Worm (Caenorhabditis elegans): ENCODE measurements around the gene ddi-1.

ddi-1 gene

ce11 chrIV:6496103-6496502 lies 26.6 kb upstream of the ddi-1 start:
- no peak for TF ChIP-seq ztf-16 (tag; optimal IDR thresholded peaks at IDR 0.05)
- TF ChIP-seq hlh-13 (GFP tag; optimal IDR thresholded peaks at IDR 0.05), result no peak
- TF ChIP-seq ceh-14 (tag; optimal IDR thresholded peaks at IDR 0.05), result no peak
- no peak for TF ChIP-seq gmeb-2 (tag; optimal IDR thresholded peaks at IDR 0.05)
- no peak for TF ChIP-seq hlh-15 (tag; optimal IDR thresholded peaks at IDR 0.05)
- TF ChIP-seq madf-2 (tag; optimal IDR thresholded peaks at IDR 0.05), result no peak
- TF ChIP-seq pha-2 (tag; optimal IDR thresholded peaks at IDR 0.05), result no peak
- no peak for TF ChIP-seq eyg-1 (tag; optimal IDR thresholded peaks at IDR 0.05)
- TF ChIP-seq unc-3 (GFP tag; conservative IDR thresholded peaks at IDR 0.05), result no peak
- TF ChIP-seq unc-3 (tag; optimal IDR thresholded peaks at IDR 0.05), result no peak
- TF ChIP-seq lim-6 (tag; optimal IDR thresholded peaks at IDR 0.05), result no peak
- TF ChIP-seq unc-42 (tag; optimal IDR thresholded peaks at IDR 0.05), result no peak
- TF ChIP-seq dve-1 (tag; optimal IDR thresholded peaks at IDR 0.05), result no peak
- no peak for TF ChIP-seq tbx-2 (tag; optimal IDR thresholded peaks at IDR 0.05)
- no peak for TF ChIP-seq ama-1 (optimal IDR thresholded peaks at IDR 0.05)
- no peak for TF ChIP-seq T23F11.4 (GFP tag; optimal IDR thresholded peaks at IDR 0.05)
- TF ChIP-seq K09A11.1 (tag; optimal IDR thresholded peaks at IDR 0.05; ENCODE audit: insufficient read depth), result no peak
- no peak for TF ChIP-seq ceh-22 (tag; optimal IDR thresholded peaks at IDR 0.05)

DNA sequence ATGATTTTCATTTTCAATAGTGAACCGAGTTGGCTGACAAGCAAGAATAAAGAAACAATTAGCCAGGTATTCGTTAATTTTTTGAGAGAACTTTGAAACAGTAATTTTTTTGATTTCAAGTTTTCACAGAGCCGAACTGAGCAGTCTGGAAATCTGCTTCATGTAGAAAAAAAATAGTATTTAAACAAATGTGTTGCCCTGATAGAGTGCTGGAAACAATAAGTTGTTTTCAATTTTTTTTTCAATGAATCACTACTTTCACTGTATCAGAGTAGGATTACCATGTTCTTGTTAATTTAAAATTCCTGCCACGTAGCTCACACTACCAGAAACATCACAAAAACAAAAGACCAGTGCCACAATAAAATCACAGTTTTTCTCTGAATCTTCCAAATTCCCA lies 22.2 kb upstream of the ddi-1 start:
- TF ChIP-seq sox-4 (tag; optimal IDR thresholded peaks at IDR 0.05) (no peak), ceh-6 (GFP tag; optimal IDR thresholded peaks at IDR 0.05) (no peak), F13H6.1 (tag; optimal IDR thresholded peaks at IDR 0.05) (no peak), nhr-11 (tag; optimal IDR thresholded peaks at IDR 0.05) (no peak), pros-1 (tag; optimal IDR thresholded peaks at IDR 0.05) (no peak), hlh-15 (tag; optimal IDR thresholded peaks at IDR 0.05) (no peak), hlh-13 (GFP tag; optimal IDR thresholded peaks at IDR 0.05) (no peak), dmd-4 (tag; optimal IDR thresholded peaks at IDR 0.05; ENCODE audit: borderline replicate concordance) (no peak), Y22D7AL.16 (tag; optimal IDR thresholded peaks at IDR 0.05) (no peak), elt-2 (tag; optimal IDR thresholded peaks at IDR 0.05) (no peak), ahr-1 (tag; optimal IDR thresholded peaks at IDR 0.05) (no peak), ceh-14 (tag; optimal IDR thresholded peaks at IDR 0.05) (no peak), hlh-6 (tag; optimal IDR thresholded peaks at IDR 0.05) (no peak), tbx-2 (tag; optimal IDR thresholded peaks at IDR 0.05) (no peak), pqm-1 (tag; optimal IDR thresholded peaks at IDR 0.05) (no peak), ref-2 (tag; optimal IDR thresholded peaks at IDR 0.05) (no peak), ceh-30 (tag; optimal IDR thresholded peaks at IDR 0.05) (no peak), ceh-48 (tag; optimal IDR thresholded peaks at IDR 0.05) (no peak), npax-4 (tag; optimal IDR thresholded peaks at IDR 0.05) (no peak), rnt-1 (tag; optimal IDR thresholded peaks at IDR 0.05) (no peak)

DNA sequence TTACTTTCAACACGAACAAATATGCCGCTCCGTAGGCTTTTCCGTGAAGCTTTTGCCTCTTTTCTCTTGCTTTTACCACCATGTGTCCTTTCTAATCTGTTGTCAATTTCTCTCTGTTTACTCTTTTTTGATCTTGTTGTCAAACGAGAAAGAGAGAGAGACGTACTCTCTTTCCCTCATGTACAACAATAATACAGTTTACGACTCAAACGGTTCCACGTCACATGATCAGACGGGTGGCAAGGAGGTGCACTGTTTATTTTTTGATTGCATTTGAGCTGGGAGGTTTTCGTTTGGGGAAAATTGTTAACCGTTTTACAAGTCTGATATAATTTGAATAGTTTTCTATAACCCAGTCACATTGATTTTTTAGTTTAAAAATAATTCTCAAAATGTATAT lies 21.8 kb upstream of the ddi-1 start:
- TF ChIP-seq hlh-30 (tag; optimal IDR thresholded peaks at IDR 0.05; ENCODE audit: insufficient read depth), result peak; percentile 39
- TF ChIP-seq npax-4 (tag; optimal IDR thresholded peaks at IDR 0.05), result no peak
- no peak for TF ChIP-seq nhr-11 (tag; optimal IDR thresholded peaks at IDR 0.05)
- TF ChIP-seq T23F11.4 (GFP tag; optimal IDR thresholded peaks at IDR 0.05), result no peak
- no peak for TF ChIP-seq ceh-45 (GFP tag; IDR thresholded peaks at IDR 0.05)
- peak; percentile 44 for TF ChIP-seq dve-1 (tag; optimal IDR thresholded peaks at IDR 0.05)
- peak; percentile 27 for TF ChIP-seq ceh-18 (tag; optimal IDR thresholded peaks at IDR 0.05)

DNA sequence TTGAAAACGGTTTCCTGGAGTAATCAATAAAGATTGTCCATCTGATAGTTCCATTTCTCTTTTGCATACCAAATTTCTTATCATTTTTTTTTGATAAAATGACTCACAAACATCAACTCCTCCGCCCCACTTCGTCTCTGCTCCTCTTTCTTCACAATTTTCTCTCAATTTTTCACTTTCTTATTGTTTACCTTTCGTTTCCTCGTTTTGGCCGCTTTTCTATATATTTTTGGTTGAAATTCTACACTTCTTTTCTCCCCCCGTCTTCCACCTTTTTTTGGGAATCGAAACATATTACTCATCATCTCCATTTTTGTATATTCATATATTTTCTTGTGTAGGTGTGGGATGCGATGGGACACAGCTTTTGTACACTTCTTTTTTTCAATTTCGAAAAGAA lies 19.9 kb upstream of the ddi-1 start:
- no peak for TF ChIP-seq fax-1 (tag; optimal IDR thresholded peaks at IDR 0.05)
- TF ChIP-seq ceh-45 (GFP tag; IDR thresholded peaks at IDR 0.05), result no peak
- peak; percentile 26 for TF ChIP-seq elt-2 (tag; optimal IDR thresholded peaks at IDR 0.05)
- TF ChIP-seq ceh-2 (tag; optimal IDR thresholded peaks at IDR 0.05), result no peak
- TF ChIP-seq ceh-14 (tag; optimal IDR thresholded peaks at IDR 0.05), result no peak
- no peak for TF ChIP-seq dmd-4 (tag; optimal IDR thresholded peaks at IDR 0.05; ENCODE audit: borderline replicate concordance)
- no peak for TF ChIP-seq ceh-19 (GFP tag; optimal IDR thresholded peaks at IDR 0.05)
